Worm (Caenorhabditis elegans) whole organism, L2 larva: Measurements from ENCODE around the gene srh-25.

Source experiments
- ZK546.5 ChIP-seq: sonication (generic microtip); optimal IDR thresholded peaks from 2 replicates; lab custom pipeline; 2017; ENCODE audit warnings: missing biosample characterization, missing genetic modification characterization
- fos-1 ChIP-seq: fragments of 150-350 bp; optimal IDR thresholded peaks from 2 replicates; lab custom pipeline; 2014; ENCODE audit warnings: missing biosample characterization, missing genetic modification characterization
- lin-11 ChIP-seq: fragments of 150-350 bp; sonication (generic microtip); optimal IDR thresholded peaks from 2 replicates; lab custom pipeline; 2014; ENCODE audit warnings: missing biosample characterization, missing genetic modification characterization, inconsistent platforms, mixed read lengths
- nhr-25 ChIP-seq: fragments of 150-350 bp; sonication (generic microtip); optimal IDR thresholded peaks from 3 replicates; lab custom pipeline; 2014; ENCODE audit warnings: missing biosample characterization, missing genetic modification characterization

ce11 chrV:12402355-12402754, 31.3 kb downstream of the srh-25 start, which contains the start of gene K01D12.8:
- TF ChIP-seq lin-11 (tag; lab: Kevin White, UChicago) (no peak), nhr-25 (tag; lab: Kevin White, UChicago) (no peak), fos-1 (tag; lab: Kevin White, UChicago) (no peak), ZK546.5 (tag; lab: Kevin White, UChicago) (no peak)
